Fruit fly (Drosophila melanogaster): ENCODE measurements around the gene Nlg3.
A peak's percentile ranks its signal among the peaks of the same experiment; 100 is the strongest.

The Nlg3 gene

DNA sequence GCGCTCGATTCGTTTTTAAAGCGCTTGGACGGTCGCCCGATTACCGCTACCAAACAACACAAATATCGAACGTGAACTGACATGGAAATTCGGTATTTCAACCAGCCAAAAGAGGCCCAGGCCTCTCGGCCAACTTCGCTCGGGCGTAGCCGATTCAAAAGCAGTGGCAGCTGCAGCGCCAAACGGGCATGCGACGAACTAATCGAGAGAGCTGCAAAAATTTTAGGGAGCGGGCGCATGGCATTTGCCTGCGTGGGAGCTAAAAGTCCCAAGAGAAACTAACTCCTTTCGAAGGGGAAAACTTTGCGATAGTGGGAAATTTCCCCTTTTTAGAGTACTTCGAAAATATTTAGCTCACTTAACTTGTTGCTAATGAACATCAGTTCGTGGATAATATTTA is at the start of gene Nlg3 (continued):
- TF ChIP-seq amos (GFP tag; IDR thresholded peaks at IDR 0.05; ENCODE audit: partially characterized antibody) = peak; percentile 9; the same call in 1 of the 2 replicates
- no peak for TF ChIP-seq Camta (GFP tag; optimal IDR thresholded peaks at IDR 0.05)
- no peak for TF ChIP-seq CG17359 (tag; optimal IDR thresholded peaks at IDR 0.05)
- TF ChIP-seq CG8281 (tag; optimal IDR thresholded peaks at IDR 0.05) = no peak
- peak; percentile 87 for TF ChIP-seq CTCF (GFP tag; optimal IDR thresholded peaks at IDR 0.05)
- peak; percentile 2 to 31 for TF ChIP-seq Trl (optimal IDR thresholded peaks at IDR 0.05)
- no peak for TF ChIP-seq Trl (GFP tag; optimal IDR thresholded peaks at IDR 0.05)
- TF ChIP-seq sqz (GFP tag; optimal IDR thresholded peaks at IDR 0.05) = no peak
- no peak for TF ChIP-seq Vsx1 (GFP tag; optimal IDR thresholded peaks at IDR 0.05)
- no peak for TF ChIP-seq seq (GFP tag; IDR thresholded peaks at IDR 0.05)
- no peak for TF ChIP-seq CG3163 (GFP tag; optimal IDR thresholded peaks at IDR 0.05)
- TF ChIP-seq CG42726 (GFP tag; IDR thresholded peaks at IDR 0.05; ENCODE audit: partially characterized antibody) = no peak
- no peak for TF ChIP-seq CG15514 (GFP tag; optimal IDR thresholded peaks at IDR 0.05)
- no peak for TF ChIP-seq CG7928 (GFP tag; optimal IDR thresholded peaks at IDR 0.05)
- no peak for TF ChIP-seq CG32772 (GFP tag; IDR thresholded peaks at IDR 0.05)
- no peak for TF ChIP-seq prd (optimal IDR thresholded peaks at IDR 0.05)
- no peak for TF ChIP-seq prd (GFP tag; IDR thresholded peaks at IDR 0.05)

DNA sequence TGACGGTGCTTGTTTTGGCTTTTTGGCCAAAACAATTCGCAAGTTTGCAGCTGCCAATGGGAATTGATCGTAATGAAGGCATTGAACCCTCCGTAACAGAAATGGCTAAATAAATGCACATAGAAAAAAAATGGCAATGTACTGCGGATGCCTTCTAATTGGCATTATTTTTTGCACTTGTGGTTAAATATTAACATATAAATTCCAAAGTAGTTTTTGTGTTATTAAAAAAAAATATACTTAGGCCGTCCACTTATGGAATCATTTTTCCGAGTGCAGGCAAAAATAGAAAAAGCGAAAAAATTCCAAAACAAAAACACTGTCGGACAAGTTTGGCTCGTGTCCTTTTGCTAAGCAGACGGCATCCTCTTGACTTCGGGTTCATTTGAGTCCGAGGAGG is 47.6 kb upstream of the Nlg3 start:
- no peak for TF ChIP-seq gsb-n (tag; optimal IDR thresholded peaks at IDR 0.05)
- no peak for TF ChIP-seq CG17186 (GFP tag; optimal IDR thresholded peaks at IDR 0.05)
- TF ChIP-seq CG6272 (GFP tag; IDR thresholded peaks at IDR 0.05) = no peak
- no peak for TF ChIP-seq Sox102F (GFP tag; optimal IDR thresholded peaks at IDR 0.05)
- TF ChIP-seq CG10462 (GFP tag; optimal IDR thresholded peaks at IDR 0.05) = no peak
- TF ChIP-seq trem (tag; optimal IDR thresholded peaks at IDR 0.05) = no peak
- no peak for TF ChIP-seq Sry-β (GFP tag; optimal IDR thresholded peaks at IDR 0.05)
- TF ChIP-seq CG4707 (GFP tag; optimal IDR thresholded peaks at IDR 0.05) = no peak
- no peak for TF ChIP-seq MTF-1 (GFP tag; optimal IDR thresholded peaks at IDR 0.05; ENCODE audit: borderline replicate concordance)
- no peak for TF ChIP-seq zen2 (GFP tag; IDR thresholded peaks at IDR 0.05; ENCODE audit: partially characterized antibody)
- TF ChIP-seq lab (GFP tag; optimal IDR thresholded peaks at IDR 0.05) = peak; percentile 56
- TF ChIP-seq ase (GFP tag; IDR thresholded peaks at IDR 0.05) = no peak
- TF ChIP-seq luna (GFP tag; optimal IDR thresholded peaks at IDR 0.05) = no peak
- TF ChIP-seq BtbVII (GFP tag; optimal IDR thresholded peaks at IDR 0.05) = no peak
- TF ChIP-seq CG3065 (GFP tag; optimal IDR thresholded peaks at IDR 0.05) = no peak
- no peak for TF ChIP-seq Chrac-16 (GFP tag; optimal IDR thresholded peaks at IDR 0.05)
- TF ChIP-seq CG8359 (GFP tag; optimal IDR thresholded peaks at IDR 0.05; ENCODE audit: borderline replicate concordance) = no peak
- TF ChIP-seq CG14014 (GFP tag; IDR thresholded peaks at IDR 0.05) = no peak
- TF ChIP-seq CG2889 (GFP tag; IDR thresholded peaks at IDR 0.05) = 0 out of 3 replicates have a peak, but pooled peaks have one; percentile 9
- TF ChIP-seq Fer1 (GFP tag; optimal IDR thresholded peaks at IDR 0.05) = no peak
- TF ChIP-seq TFAM (GFP tag; optimal IDR thresholded peaks at IDR 0.05) = no peak
- TF ChIP-seq CoRest (tag; optimal IDR thresholded peaks at IDR 0.05) = no peak
- TF ChIP-seq CG8281 (tag; optimal IDR thresholded peaks at IDR 0.05) = no peak
- no peak for TF ChIP-seq CG10979 (tag; optimal IDR thresholded peaks at IDR 0.05)
- TF ChIP-seq Hsf (GFP tag; optimal IDR thresholded peaks at IDR 0.05) = peak; percentile 1
- TF ChIP-seq Adf1 (GFP tag; IDR thresholded peaks at IDR 0.05) = no peak
- peak; percentile 24 for TF ChIP-seq grau (tag; optimal IDR thresholded peaks at IDR 0.05)
- no peak for TF ChIP-seq cas (GFP tag; IDR thresholded peaks at IDR 0.05)
- no peak for TF ChIP-seq crc (GFP tag; optimal IDR thresholded peaks at IDR 0.05)
- TF ChIP-seq Mes4 (GFP tag; optimal IDR thresholded peaks at IDR 0.05) = no peak
- no peak for TF ChIP-seq CTCF (GFP tag; optimal IDR thresholded peaks at IDR 0.05)
- TF ChIP-seq gfzf (GFP tag; optimal IDR thresholded peaks at IDR 0.05) = no peak
- TF ChIP-seq CG3838 (GFP tag; optimal IDR thresholded peaks at IDR 0.05) = no peak
- TF ChIP-seq unpg (GFP tag; optimal IDR thresholded peaks at IDR 0.05) = no peak
- no peak for TF ChIP-seq CG11560 (tag; IDR thresholded peaks at IDR 0.05)
- no peak for TF ChIP-seq Atf3 (GFP tag; optimal IDR thresholded peaks at IDR 0.05)
- TF ChIP-seq CG31224 (GFP tag; IDR thresholded peaks at IDR 0.05) = no peak

Data from whole organism, embryonic.